Worm (Caenorhabditis elegans) whole organism, early embryonic: ENCODE data around the gene phf-34.

Source experiments
- B0310.2 ChIP-seq: sonication (generic microtip); optimal IDR thresholded peaks from 2 replicates; lab custom pipeline; 2016; ENCODE audit warnings: mild to moderate bottlenecking, missing genetic modification characterization, missing compliant biosample characterization
- F13C5.2 ChIP-seq: sonication (generic microtip); optimal IDR thresholded peaks from 2 replicates; lab custom pipeline; 2017; ENCODE audit warnings: mild to moderate bottlenecking, missing genetic modification characterization, inconsistent platforms, missing compliant biosample characterization
- aly-1 ChIP-seq: sonication (generic microtip); optimal IDR thresholded peaks from 2 replicates; lab custom pipeline; 2016; ENCODE audit warnings: missing genetic modification characterization, missing compliant biosample characterization
- ama-1 ChIP-seq: fragments of 150-350 bp; optimal IDR thresholded peaks from 2 replicates; lab custom pipeline; 2014
- ceh-13 ChIP-seq: fragments of 200-800 bp; sonication (Bioruptor generic); optimal IDR thresholded peaks from 2 replicates; lab custom pipeline; 2018; ENCODE audit warnings: mild to moderate bottlenecking, missing genetic modification characterization, missing compliant biosample characterization
- ceh-36 ChIP-seq: sonication (generic microtip); optimal IDR thresholded peaks from 2 replicates; lab custom pipeline; 2016; ENCODE audit warnings: missing genetic modification characterization, inconsistent platforms, missing compliant biosample characterization
- ets-7 ChIP-seq: sonication (generic microtip); optimal IDR thresholded peaks from 2 replicates; lab custom pipeline; 2016; ENCODE audit warnings: missing genotype, missing genetic modification characterization, missing compliant biosample characterization
- flt-1 ChIP-seq: fragments of 200-800 bp; sonication (Bioruptor generic); IDR thresholded peaks from 2 replicates; pipeline ENCODE4 v1.3.6; 2022; ENCODE audit warnings: missing genetic modification characterization, missing compliant biosample characterization
- hmbx-1 ChIP-seq: sonication (generic microtip); optimal IDR thresholded peaks from 2 replicates; lab custom pipeline; 2016; ENCODE audit warnings: mild to moderate bottlenecking, missing genetic modification characterization, missing compliant biosample characterization
- hmg-4 ChIP-seq: fragments of 200-800 bp; sonication (Bioruptor generic); optimal IDR thresholded peaks from 2 replicates; lab custom pipeline; 2018; ENCODE audit warnings: mild to moderate bottlenecking, missing genetic modification characterization, missing compliant biosample characterization
- hnd-1 ChIP-seq: sonication (generic microtip); optimal IDR thresholded peaks from 2 replicates; lab custom pipeline; 2016; ENCODE audit warnings: missing genetic modification characterization, missing compliant biosample characterization
- pes-1 ChIP-seq: fragments of 200-800 bp; sonication (Bioruptor generic); IDR thresholded peaks from 2 replicates; pipeline ENCODE4 v1.3.6; 2022; ENCODE audit warnings: missing genetic modification reagents, missing genetic modification characterization, missing compliant biosample characterization
- scrt-1 ChIP-seq: fragments of 200-800 bp; sonication (Bioruptor generic); IDR thresholded peaks from 2 replicates; pipeline ENCODE4 v1.3.6; 2022; ENCODE audit warnings: missing genetic modification characterization, missing compliant biosample characterization
- sea-1 ChIP-seq: fragments of 200-800 bp; sonication (Bioruptor generic); conservative IDR thresholded peaks from 2 replicates; pipeline ENCODE4 v1.3.6; 2022; ENCODE audit warnings: missing genetic modification characterization, missing compliant biosample characterization
- tbx-11 ChIP-seq: fragments of 200-800 bp; sonication (Bioruptor generic); IDR thresholded peaks from 2 replicates; pipeline ENCODE4 v1.3.6; 2022; ENCODE audit warnings: missing genetic modification characterization, missing compliant biosample characterization
- tbx-37 ChIP-seq: fragments of 200-800 bp; sonication (Bioruptor generic); conservative IDR thresholded peaks from 2 replicates; pipeline ENCODE4 v1.3.6; 2022; ENCODE audit warnings: missing genetic modification reagents, missing genetic modification characterization, missing compliant biosample characterization
- tra-4 ChIP-seq: sonication (generic microtip); optimal IDR thresholded peaks from 2 replicates; lab custom pipeline; 2017; ENCODE audit warnings: missing genetic modification characterization, missing compliant biosample characterization

Gene phf-34

ce11 chrX:9899426-9900131 is at the start of gene phf-34:
Gene phf-34, minus strand, starts transcription at chrX:9899476.
- TF ChIP-seq tbx-11 (GFP tag; lab: Robert Waterston, UW) (no peak), aly-1 (tag; lab: Kevin White, UChicago) (peak; percentile 22)

ce11 chrX:9948963-9949362 is 49.7 kb upstream of the phf-34 start, which contains the start of gene nas-37:
Gene nas-37, minus strand, starts transcription at chrX:9949063.
- TF ChIP-seq ceh-36 (tag; lab: Kevin White, UChicago), result no peak
- no peak for TF ChIP-seq aly-1 (tag; lab: Kevin White, UChicago)
- TF ChIP-seq F13C5.2, result no peak

- TF ChIP-seq ets-7 (tag; lab: Kevin White, UChicago) (no peak), scrt-1 (GFP tag; lab: Robert Waterston, UW) (no peak), aly-1 (tag; lab: Kevin White, UChicago) (no peak), tra-4 (tag; lab: Kevin White, UChicago) (no peak), ama-1 (no peak), sea-1 (GFP tag; lab: Robert Waterston, UW) (no peak), hnd-1 (no peak), ceh-36 (tag; lab: Kevin White, UChicago) (no peak), pes-1 (no peak), tbx-11 (GFP tag; lab: Robert Waterston, UW) (no peak), ceh-13 (GFP tag; lab: Kevin White, UChicago) (no peak), flt-1 (GFP tag; lab: Robert Waterston, UW) (no peak), hmbx-1 (no peak), B0310.2 (tag; lab: Kevin White, UChicago) (no peak), hmg-4 (GFP tag; lab: Kevin White, UChicago) (no peak), tbx-37 (GFP tag; lab: Robert Waterston, UW) (no peak), F13C5.2 (no peak)
These were observed 49.3 kb upstream of the phf-34 start for ce11 chrX:9948528-9948927.

- TF ChIP-seq F13C5.2 (no peak), pes-1 (no peak), sea-1 (GFP tag; lab: Robert Waterston, UW) (no peak), hmg-4 (GFP tag; lab: Kevin White, UChicago) (no peak), ceh-13 (GFP tag; lab: Kevin White, UChicago) (no peak), tbx-37 (GFP tag; lab: Robert Waterston, UW) (no peak), hnd-1 (no peak), hmbx-1 (no peak), tbx-11 (GFP tag; lab: Robert Waterston, UW) (no peak)
These were observed 42.1 kb upstream of the phf-34 start for ce11 chrX:9941379-9941778.

ce11 chrX:9940524-9940923 is 41.2 kb upstream of the phf-34 start:
- TF ChIP-seq B0310.2 (tag; lab: Kevin White, UChicago), result no peak
- no peak for TF ChIP-seq sea-1 (GFP tag; lab: Robert Waterston, UW)
- TF ChIP-seq aly-1 (tag; lab: Kevin White, UChicago), result no peak
- TF ChIP-seq tbx-37 (GFP tag; lab: Robert Waterston, UW), result no peak
- TF ChIP-seq scrt-1 (GFP tag; lab: Robert Waterston, UW), result no peak
- no peak for TF ChIP-seq pes-1
- TF ChIP-seq ceh-13 (GFP tag; lab: Kevin White, UChicago), result no peak
- no peak for TF ChIP-seq ama-1

ce11 chrX:9938537-9938936 is 39.3 kb upstream of the phf-34 start, which contains the start of the genes C17G1.5 and C17G1.14:
Gene C17G1.5, plus strand, starts transcription at chrX:9938802.
Gene C17G1.14, plus strand, starts transcription at chrX:9938813.
- TF ChIP-seq pes-1, result no peak
- TF ChIP-seq ceh-36 (tag; lab: Kevin White, UChicago), result no peak
- no peak for TF ChIP-seq hmg-4 (GFP tag; lab: Kevin White, UChicago)
- no peak for TF ChIP-seq hnd-1
- TF ChIP-seq ceh-13 (GFP tag; lab: Kevin White, UChicago), result no peak
- TF ChIP-seq sea-1 (GFP tag; lab: Robert Waterston, UW), result no peak
- no peak for TF ChIP-seq B0310.2 (tag; lab: Kevin White, UChicago)
- TF ChIP-seq tra-4 (tag; lab: Kevin White, UChicago), result no peak
- no peak for TF ChIP-seq flt-1 (GFP tag; lab: Robert Waterston, UW)
- TF ChIP-seq scrt-1 (GFP tag; lab: Robert Waterston, UW), result no peak
- TF ChIP-seq tbx-11 (GFP tag; lab: Robert Waterston, UW), result no peak
- no peak for TF ChIP-seq ama-1
- no peak for TF ChIP-seq aly-1 (tag; lab: Kevin White, UChicago)
- TF ChIP-seq ets-7 (tag; lab: Kevin White, UChicago), result no peak
- no peak for TF ChIP-seq tbx-37 (GFP tag; lab: Robert Waterston, UW)
- TF ChIP-seq hmbx-1, result no peak
- no peak for TF ChIP-seq F13C5.2

ce11 chrX:9938091-9938490 is 38.8 kb upstream of the phf-34 start:
- no peak for TF ChIP-seq tbx-37 (GFP tag; lab: Robert Waterston, UW)
- TF ChIP-seq scrt-1 (GFP tag; lab: Robert Waterston, UW), result no peak
- no peak for TF ChIP-seq aly-1 (tag; lab: Kevin White, UChicago)
- no peak for TF ChIP-seq pes-1
- no peak for TF ChIP-seq ceh-13 (GFP tag; lab: Kevin White, UChicago)
- no peak for TF ChIP-seq ceh-36 (tag; lab: Kevin White, UChicago)
- TF ChIP-seq ets-7 (tag; lab: Kevin White, UChicago), result no peak
- no peak for TF ChIP-seq sea-1 (GFP tag; lab: Robert Waterston, UW)
- no peak for TF ChIP-seq tra-4 (tag; lab: Kevin White, UChicago)

- no peak for TF ChIP-seq hmbx-1
- no peak for TF ChIP-seq flt-1 (GFP tag; lab: Robert Waterston, UW)
- no peak for TF ChIP-seq tra-4 (tag; lab: Kevin White, UChicago)
These were observed 34.7 kb upstream of the phf-34 start for ce11 chrX:9934009-9934323.
